Fruit fly (Drosophila melanogaster) whole organism, pupa: ENCODE data around the gene side.
A peak's percentile ranks its signal among the peaks of the same experiment; 100 is the strongest.

Experiments used
- CG10348 ChIP-seq: fragments of 200-800 bp; sonication (Bioruptor generic); IDR thresholded peaks from 2 replicates; pipeline ENCODE4 v1.3.6; 2022; ENCODE audit warnings: missing biosample characterization, missing genetic modification characterization
- CG12605 ChIP-seq: fragments of 200-800 bp; sonication (Bioruptor generic); IDR thresholded peaks from 2 replicates; pipeline ENCODE4 v1.3.6; 2022; ENCODE audit warnings: missing biosample characterization, missing genetic modification characterization
- CG13204 ChIP-seq: fragments of 200-800 bp; sonication (Bioruptor generic); optimal IDR thresholded peaks from 2 replicates; lab custom pipeline; 2018; ENCODE audit warnings: missing biosample characterization, mild to moderate bottlenecking, missing genetic modification characterization, moderate library complexity
- CG14655 ChIP-seq: fragments of 200-800 bp; sonication (Bioruptor generic); optimal IDR thresholded peaks from 3 replicates; lab custom pipeline; 2017; ENCODE audit warnings: mild to moderate bottlenecking, missing biosample characterization, missing genetic modification reagents, missing genetic modification characterization
- CG15710 ChIP-seq: fragments of 200-800 bp; sonication (Bioruptor generic); optimal IDR thresholded peaks from 2 replicates; lab custom pipeline; 2018; ENCODE audit warnings: missing biosample characterization, mild to moderate bottlenecking, missing genetic modification characterization, moderate library complexity
- CG17806 ChIP-seq: fragments of 200-800 bp; sonication (Bioruptor generic); optimal IDR thresholded peaks from 2 replicates; lab custom pipeline; 2018; ENCODE audit warnings: missing biosample characterization, mild to moderate bottlenecking, missing genetic modification characterization, moderate library complexity
- CG32121 ChIP-seq: fragments of 200-800 bp; sonication (Bioruptor generic); IDR thresholded peaks from 2 replicates; pipeline ENCODE4 v1.3.6; 2022; ENCODE audit warnings: missing biosample characterization, missing genetic modification characterization
- CG34367 ChIP-seq: fragments of 200-800 bp; sonication (Bioruptor generic); optimal IDR thresholded peaks from 2 replicates; lab custom pipeline; 2018; ENCODE audit warnings: missing biosample characterization, mild to moderate bottlenecking, missing genetic modification characterization
- CG4496 ChIP-seq: fragments of 200-800 bp; sonication (Bioruptor generic); IDR thresholded peaks from 3 replicates; pipeline ENCODE4 v1.3.6; 2022; ENCODE audit warnings: missing biosample characterization, missing genetic modification characterization
- CG8159 ChIP-seq: fragments of 200-800 bp; sonication (Bioruptor generic); optimal IDR thresholded peaks from 3 replicates; lab custom pipeline; 2018; ENCODE audit warnings: missing biosample characterization, mild to moderate bottlenecking, missing genetic modification characterization, moderate library complexity
- CG8301 ChIP-seq: fragments of 200-800 bp; sonication (Bioruptor generic); optimal IDR thresholded peaks from 2 replicates; lab custom pipeline; 2018; ENCODE audit warnings: missing biosample characterization, mild to moderate bottlenecking, missing genetic modification characterization
- CG9948 ChIP-seq: fragments of 200-800 bp; sonication (Bioruptor generic); optimal IDR thresholded peaks from 2 replicates; lab custom pipeline; 2018; ENCODE audit warnings: missing biosample characterization, mild to moderate bottlenecking, missing genetic modification characterization, moderate library complexity
- D1 ChIP-seq: fragments of 200-800 bp; sonication (Bioruptor generic); optimal IDR thresholded peaks from 2 replicates; lab custom pipeline; 2018; ENCODE audit warnings: missing biosample characterization, mild to moderate bottlenecking, missing genetic modification characterization, moderate library complexity
- EcR ChIP-seq: fragments of 200-800 bp; sonication (Bioruptor generic); optimal IDR thresholded peaks from 3 replicates; lab custom pipeline; 2019; ENCODE audit warnings: missing biosample characterization, missing genetic modification characterization, mild to moderate bottlenecking, moderate library complexity, missing genetic modification reagents
- Ets98B ChIP-seq: fragments of 200-800 bp; sonication (Bioruptor generic); IDR thresholded peaks from 2 replicates; pipeline ENCODE4 v1.3.6; 2022; ENCODE audit warnings: missing biosample characterization, missing genetic modification characterization
- Pif1A ChIP-seq: fragments of 200-800 bp; sonication (Bioruptor generic); optimal IDR thresholded peaks from 3 replicates; lab custom pipeline; 2016; ENCODE audit warnings: missing biosample characterization, missing genetic modification characterization
- Pif1B ChIP-seq: fragments of 200-800 bp; sonication (Bioruptor generic); optimal IDR thresholded peaks from 3 replicates; lab custom pipeline; 2016; ENCODE audit warnings: missing biosample characterization, missing genetic modification characterization
- Snoo ChIP-seq: fragments of 200-800 bp; sonication (Bioruptor generic); optimal IDR thresholded peaks from 3 replicates; lab custom pipeline; 2017; ENCODE audit warnings: missing biosample characterization, mild to moderate bottlenecking, missing genetic modification characterization, inconsistent platforms
- fd96Ca ChIP-seq: fragments of 200-800 bp; sonication (Bioruptor generic); IDR thresholded peaks from 3 replicates; pipeline ENCODE4 v1.3.6; 2022; ENCODE audit warnings: missing biosample characterization, missing genetic modification characterization
- gl ChIP-seq: fragments of 200-800 bp; sonication (Bioruptor generic); optimal IDR thresholded peaks from 2 replicates; lab custom pipeline; 2018; ENCODE audit warnings: missing biosample characterization, mild to moderate bottlenecking, missing genetic modification characterization
- rn ChIP-seq: fragments of 200-800 bp; sonication (Bioruptor generic); IDR thresholded peaks from 2 replicates; pipeline ENCODE4 v1.3.6; 2022; ENCODE audit warnings: missing biosample characterization, missing genetic modification characterization

Gene side

dm6 chr3R:27437308-27437707 lies at the start of gene side:
Gene side (minus strand): TSS chr3R:27437482.
- 0 out of 2 replicates have a peak, but pooled peaks have one; percentile 13 for TF ChIP-seq CG32121
- TF ChIP-seq CG8159 (tag; lab: Kevin White, UChicago), result no peak
- no peak for TF ChIP-seq CG14655
- TF ChIP-seq Pif1B (GFP tag; lab: Kevin White, UChicago), result no peak
- TF ChIP-seq, all 21 proteins: peak for 1

DNA sequence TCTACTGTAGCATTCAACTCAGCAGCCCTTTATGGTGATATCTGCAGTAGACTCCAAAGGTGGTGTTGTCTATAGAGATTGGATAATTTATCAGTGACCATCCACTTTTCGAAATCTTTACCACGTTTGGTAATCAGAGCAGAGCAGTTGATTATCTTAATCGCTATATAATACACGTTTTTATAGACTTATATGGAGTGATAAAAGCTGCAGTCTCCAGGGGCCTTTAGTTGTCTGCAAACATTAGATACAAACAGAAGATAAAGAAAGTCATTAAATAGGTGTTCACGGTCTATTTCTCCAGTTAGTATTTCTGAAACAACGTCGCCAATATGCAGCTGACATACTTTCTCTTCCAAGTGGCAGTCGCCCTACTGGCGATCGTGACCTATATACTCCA lies 41.1 kb upstream of the side start, which contains the start of gene Cyp6a18:
Gene Cyp6a18, plus strand, starts transcription at position 301 of the 400 bp plus-strand sequence.
- no peak for TF ChIP-seq Pif1A
- no peak for TF ChIP-seq CG12605
- TF ChIP-seq CG4496 (GFP tag; lab: Robert Waterston, UW), result no peak
- TF ChIP-seq D1 (tag; lab: Kevin White, UChicago), result no peak
- TF ChIP-seq CG8159 (tag; lab: Kevin White, UChicago), result no peak
- no peak for TF ChIP-seq CG32121

- TF ChIP-seq Pif1B (GFP tag; lab: Kevin White, UChicago), result no peak
Observed at dm6 chr3R:27477507-27477906, 40.2 kb upstream of the side start.

DNA sequence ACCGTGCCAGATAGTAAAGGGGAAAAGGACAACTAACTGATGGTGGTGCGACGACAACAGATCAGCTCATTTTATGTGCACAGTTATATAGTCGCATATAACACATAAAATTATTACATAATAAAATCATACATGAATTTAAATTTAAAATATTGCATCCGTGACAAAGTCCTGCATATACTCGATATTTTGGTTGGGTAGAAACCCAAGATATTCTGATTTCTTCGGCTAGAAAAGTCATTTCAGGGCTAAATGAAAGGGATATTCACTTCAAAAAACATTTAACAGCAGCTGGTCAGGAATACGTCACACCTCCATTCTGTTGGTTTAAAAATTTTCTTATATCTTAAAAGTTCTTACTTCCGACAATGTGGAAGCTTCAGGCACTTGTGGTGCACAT lies 26.6 kb upstream of the side start, which contains the start of gene CG13978:
Gene CG13978, plus strand, starts transcription at position 301 of the 400 bp plus-strand sequence.
- TF ChIP-seq CG4496 (GFP tag; lab: Robert Waterston, UW), result no peak
- TF ChIP-seq CG34367 (tag; lab: Kevin White, UChicago), result no peak
- no peak for TF ChIP-seq CG17806 (tag; lab: Kevin White, UChicago)
- TF ChIP-seq EcR (GFP tag; lab: Kevin White, UChicago), result no peak
- TF ChIP-seq Ets98B, result no peak
- TF ChIP-seq CG13204 (GFP tag; lab: Kevin White, UChicago), result no peak
- no peak for TF ChIP-seq Pif1A
- TF ChIP-seq Snoo, result no peak
- no peak for TF ChIP-seq fd96Ca (GFP tag; lab: Robert Waterston, UW)
- no peak for TF ChIP-seq Pif1B (GFP tag; lab: Kevin White, UChicago)
- no peak for TF ChIP-seq CG9948 (tag; lab: Kevin White, UChicago)
- TF ChIP-seq, all 21 proteins: peak for 0

- no peak for TF ChIP-seq CG14655
- TF ChIP-seq Pif1B (GFP tag; lab: Kevin White, UChicago), result no peak
Observed at dm6 chr3R:27462917-27463316, 25.6 kb upstream of the side start.

DNA sequence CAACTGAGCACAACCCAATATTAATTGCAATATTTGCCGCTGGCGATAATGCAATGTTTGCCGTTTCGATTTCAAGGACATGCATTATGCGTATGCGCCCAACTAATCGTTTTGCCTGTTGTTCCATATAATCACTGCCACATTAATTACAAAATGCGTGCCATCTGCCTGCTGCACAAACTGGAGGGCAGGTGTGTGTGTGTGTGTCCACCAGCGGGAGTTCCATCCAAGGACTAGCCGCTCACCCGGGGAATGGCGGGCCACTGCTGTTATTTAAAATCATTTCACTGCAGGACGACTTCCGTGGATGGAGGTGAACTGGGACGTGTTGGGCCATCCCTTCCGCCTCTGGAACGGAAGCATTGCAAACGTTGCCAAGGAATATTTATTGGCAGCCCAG lies 8.0 kb upstream of the side start:
- TF ChIP-seq EcR (GFP tag; lab: Kevin White, UChicago), result no peak
- TF ChIP-seq D1 (tag; lab: Kevin White, UChicago), result no peak
- no peak for TF ChIP-seq CG32121
- TF ChIP-seq Pif1B (GFP tag; lab: Kevin White, UChicago), result no peak
- no peak for TF ChIP-seq Snoo
- no peak for TF ChIP-seq CG8301 (tag; lab: Kevin White, UChicago)
- TF ChIP-seq CG9948 (tag; lab: Kevin White, UChicago), result no peak
- no peak for TF ChIP-seq CG8159 (tag; lab: Kevin White, UChicago)
- no peak for TF ChIP-seq gl (tag; lab: Kevin White, UChicago)
- no peak for TF ChIP-seq CG15710 (tag; lab: Kevin White, UChicago)
- no peak for TF ChIP-seq CG13204 (GFP tag; lab: Kevin White, UChicago)
- no peak for TF ChIP-seq Pif1A
- no peak for TF ChIP-seq CG34367 (tag; lab: Kevin White, UChicago)

dm6 chr3R:27442483-27442979 lies 5.2 kb upstream of the side start:
- TF ChIP-seq Pif1A (no peak), CG15710 (tag; lab: Kevin White, UChicago) (no peak), CG13204 (GFP tag; lab: Kevin White, UChicago) (no peak), CG12605 (no peak), fd96Ca (GFP tag; lab: Robert Waterston, UW) (no peak), Pif1B (GFP tag; lab: Kevin White, UChicago) (no peak), Snoo (no peak), rn (no peak), Ets98B (no peak), D1 (tag; lab: Kevin White, UChicago) (no peak), CG34367 (tag; lab: Kevin White, UChicago) (no peak), CG17806 (tag; lab: Kevin White, UChicago) (no peak), CG10348 (no peak), CG8159 (tag; lab: Kevin White, UChicago) (no peak)

DNA sequence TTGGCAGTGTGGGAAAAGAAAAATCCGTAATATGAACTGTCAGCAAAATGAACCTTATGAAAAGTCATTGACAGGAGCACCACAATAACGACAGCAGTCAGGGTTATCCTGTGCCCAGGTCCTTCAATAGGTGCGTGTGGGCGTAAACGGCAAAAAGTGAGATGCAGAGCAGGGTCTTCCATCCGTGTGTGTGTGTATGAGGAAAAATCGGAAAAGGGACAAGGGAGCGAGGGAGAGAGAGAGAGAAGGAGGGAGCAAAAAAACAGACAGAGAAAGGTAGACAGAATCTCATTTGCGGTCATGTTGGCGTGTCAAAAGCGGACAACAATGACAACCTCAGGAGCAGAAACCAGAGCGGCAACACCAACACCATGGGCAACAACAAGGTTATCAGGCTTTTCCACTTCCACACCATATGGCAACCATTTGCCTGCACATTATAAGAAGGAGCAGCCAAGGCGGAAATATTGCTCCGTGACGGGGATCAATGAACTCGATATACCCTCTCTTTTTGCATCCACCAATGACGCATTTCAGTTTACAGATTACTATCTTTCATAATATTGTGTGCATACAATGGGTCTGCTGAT lies 4.0 kb upstream of the side start:
- TF ChIP-seq CG14655 (no peak), CG4496 (GFP tag; lab: Robert Waterston, UW) (no peak), CG32121 (no peak), EcR (GFP tag; lab: Kevin White, UChicago) (no peak), CG9948 (tag; lab: Kevin White, UChicago) (no peak), Ets98B (no peak), CG17806 (tag; lab: Kevin White, UChicago) (no peak), CG8301 (tag; lab: Kevin White, UChicago) (no peak), CG13204 (GFP tag; lab: Kevin White, UChicago) (no peak), fd96Ca (GFP tag; lab: Robert Waterston, UW) (no peak), gl (tag; lab: Kevin White, UChicago) (no peak)
- TF ChIP-seq, all 21 proteins: peak for 0
